Fruit fly (Drosophila melanogaster): Measurements from ENCODE around the gene Tdrd3.

The Tdrd3 gene

DNA sequence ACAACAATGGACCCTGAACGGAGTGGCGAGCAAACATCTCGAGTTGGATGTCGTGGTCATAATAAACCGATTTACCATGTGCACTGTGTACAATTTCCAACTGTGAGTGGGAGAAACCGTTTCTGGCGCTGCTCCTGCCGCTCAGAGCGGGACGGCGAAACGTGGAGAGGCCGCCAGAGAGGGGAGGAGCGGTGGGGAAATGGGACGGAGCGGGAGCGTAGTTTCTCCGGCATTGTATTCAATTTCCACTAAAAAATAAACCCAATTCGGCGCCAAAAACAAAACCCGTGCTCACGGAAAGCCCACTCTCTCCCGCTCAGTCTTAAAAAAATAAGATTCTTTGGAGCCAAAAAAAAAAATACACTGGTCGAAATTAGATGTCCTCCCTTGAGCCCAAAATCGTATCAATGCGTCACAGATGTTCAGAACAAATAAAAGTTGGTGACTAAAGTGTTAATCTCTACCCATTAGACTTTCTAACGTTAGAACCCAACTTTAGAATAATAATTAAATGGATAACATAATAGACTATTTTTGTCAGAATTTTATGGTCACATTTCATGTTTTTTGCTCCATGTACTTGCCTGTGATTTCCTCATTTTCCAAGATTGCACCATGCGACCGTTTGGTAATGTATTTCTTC, 26.5 kb upstream of the Tdrd3 start (continued):
- TF ChIP-seq chinmo (GFP tag; IDR thresholded peaks at IDR 0.05; ENCODE audit: partially characterized antibody) (peak; percentile 88; the same call in 2 of the 4 replicates), salm (tag; optimal IDR thresholded peaks at IDR 0.05) (peak; percentile 25), Hey (tag; optimal IDR thresholded peaks at IDR 0.05) (no peak), CG13894 (tag; optimal IDR thresholded peaks at IDR 0.05) (no peak), CG14014 (GFP tag; IDR thresholded peaks at IDR 0.05) (peak; percentile 57; the same call in 1 of the 2 replicates), gfzf (GFP tag; optimal IDR thresholded peaks at IDR 0.05) (peak; percentile 5), CG34422 (GFP tag; IDR thresholded peaks at IDR 0.05) (peak; percentile 48; the same call in 1 of the 3 replicates), Hmr (GFP tag; optimal IDR thresholded peaks at IDR 0.05) (peak; percentile 72), CG10321 (GFP tag; IDR thresholded peaks at IDR 0.05) (0 out of 2 replicates have a peak, but pooled peaks have one; percentile 42), CG1792 (GFP tag; optimal IDR thresholded peaks at IDR 0.05) (peak; percentile 51), fru (optimal IDR thresholded peaks at IDR 0.05) (no peak), eve (GFP tag; optimal IDR thresholded peaks at IDR 0.05) (peak in 1 of 2 experiments; percentile 90), Sry-δ (GFP tag; optimal IDR thresholded peaks at IDR 0.05) (peak; percentile 0), CG31441 (GFP tag; IDR thresholded peaks at IDR 0.05) (peak; percentile 71; the same call in 1 of the 2 replicates), CG10366 (GFP tag; IDR thresholded peaks at IDR 0.05) (peak; percentile 69), Bteb2 (GFP tag; optimal IDR thresholded peaks at IDR 0.05) (peak; percentile 50), CG3407 (GFP tag; optimal IDR thresholded peaks at IDR 0.05) (peak; percentile 60), CG6765 (GFP tag; optimal IDR thresholded peaks at IDR 0.05) (peak; percentile 62), CG8765 (GFP tag; IDR thresholded peaks at IDR 0.05) (0 out of 2 replicates have a peak, but pooled peaks have one; percentile 6), Mes4 (GFP tag; optimal IDR thresholded peaks at IDR 0.05) (peak; percentile 41), pita (GFP tag; optimal IDR thresholded peaks at IDR 0.05) (no peak), fu2 (GFP tag; optimal IDR thresholded peaks at IDR 0.05) (no peak), CG10979 (tag; optimal IDR thresholded peaks at IDR 0.05) (peak; percentile 75), en (GFP tag; optimal IDR thresholded peaks at IDR 0.05) (peak; percentile 53), pan (optimal IDR thresholded peaks at IDR 0.05) (no peak), pan (GFP tag; optimal IDR thresholded peaks at IDR 0.05 in 1 of 2, IDR thresholded peaks at IDR 0.05 in 1 of 2) (peak in 1 of 2 experiments; percentile 70), Myb (GFP tag; optimal IDR thresholded peaks at IDR 0.05) (peak; percentile 34), Ptx1 (GFP tag; IDR thresholded peaks at IDR 0.05) (peak; percentile 76), Med (GFP tag) (peak; percentile 94), CG33557 (GFP tag; optimal IDR thresholded peaks at IDR 0.05) (no peak), NC2β (GFP tag; optimal IDR thresholded peaks at IDR 0.05) (peak; percentile 53), CG6813 (GFP tag; optimal IDR thresholded peaks at IDR 0.05) (no peak), twi (tag; optimal IDR thresholded peaks at IDR 0.05) (no peak), cad (GFP tag; optimal IDR thresholded peaks at IDR 0.05) (no peak), stc (GFP tag; IDR thresholded peaks at IDR 0.05) (peak; percentile 73), CG1647 (GFP tag; optimal IDR thresholded peaks at IDR 0.05) (peak; percentile 39), gem (tag; optimal IDR thresholded peaks at IDR 0.05) (peak; percentile 88), CG10267 (tag; optimal IDR thresholded peaks at IDR 0.05) (peak; percentile 50), zen (tag; optimal IDR thresholded peaks at IDR 0.05) (peak; percentile 33), ftz-f1 (GFP tag; optimal IDR thresholded peaks at IDR 0.05) (no peak), trh (GFP tag; optimal IDR thresholded peaks at IDR 0.05) (peak; percentile 14), her (GFP tag; optimal IDR thresholded peaks at IDR 0.05) (peak; percentile 63), PHDP (tag; optimal IDR thresholded peaks at IDR 0.05) (peak; percentile 81), CG31224 (GFP tag; IDR thresholded peaks at IDR 0.05) (no peak), tna (GFP tag; IDR thresholded peaks at IDR 0.05; ENCODE audit: partially characterized antibody) (0 out of 2 replicates have a peak, but pooled peaks have one; percentile 18), CG9215 (GFP tag; IDR thresholded peaks at IDR 0.05) (peak; percentile 76), CG4617 (GFP tag; optimal IDR thresholded peaks at IDR 0.05; ENCODE audit: borderline replicate concordance) (peak; percentile 10), CG13296 (GFP tag; optimal IDR thresholded peaks at IDR 0.05) (no peak), NFAT (GFP tag; IDR thresholded peaks at IDR 0.05) (no peak; the same call in 1 of the 2 replicates), CG3163 (GFP tag; optimal IDR thresholded peaks at IDR 0.05) (peak; percentile 71)
